Worm (Caenorhabditis elegans): ENCODE data around the gene F17A2.13.
A peak's percentile ranks its signal among the peaks of the same experiment; 100 is the strongest.

Gene F17A2.13

DNA sequence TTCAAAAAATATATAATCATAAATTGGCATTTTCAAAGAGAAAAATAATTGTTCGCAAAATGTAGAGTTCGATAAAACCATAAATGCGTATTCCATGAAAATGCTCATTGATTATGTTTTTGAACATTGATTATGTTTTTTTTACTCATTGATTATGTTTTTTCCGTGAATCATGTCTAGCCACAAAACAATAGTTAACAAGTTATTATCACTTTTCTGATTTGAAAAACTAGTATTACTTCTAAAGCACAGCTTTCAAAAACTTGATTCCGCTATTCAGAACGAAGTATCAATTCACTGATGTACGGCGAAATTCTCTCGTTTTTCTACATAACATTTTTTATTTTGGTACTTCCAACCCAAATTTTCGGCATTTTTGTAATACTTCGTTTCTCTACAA, 14.4 kb downstream of the F17A2.13 start, which contains the start of gene srd-48:
TSS of gene srd-48 (plus strand) at position 301 of the 400 bp plus-strand sequence.
- TF ChIP-seq pbrm-1 (GFP tag; IDR thresholded peaks at IDR 0.05) = no peak
- TF ChIP-seq F57C9.4 (tag; optimal IDR thresholded peaks at IDR 0.05) = no peak
- no peak for TF ChIP-seq lag-1 (GFP tag; IDR thresholded peaks at IDR 0.05)
- TF ChIP-seq fkh-3 (tag; optimal IDR thresholded peaks at IDR 0.05) = no peak
- no peak for TF ChIP-seq B0035.1 (tag; optimal IDR thresholded peaks at IDR 0.05)
- no peak for TF ChIP-seq madf-8 (GFP tag; conservative IDR thresholded peaks at IDR 0.05)
- TF ChIP-seq Y79H2A.3 (GFP tag; conservative IDR thresholded peaks at IDR 0.05) = no peak
- no peak for TF ChIP-seq ceh-79 (tag; optimal IDR thresholded peaks at IDR 0.05)
- no peak for TF ChIP-seq atf-7 (tag; optimal IDR thresholded peaks at IDR 0.05)
- no peak for TF ChIP-seq hmg-20 (GFP tag; IDR thresholded peaks at IDR 0.05)
- no peak for TF ChIP-seq nhr-179 (tag; optimal IDR thresholded peaks at IDR 0.05)
- TF ChIP-seq ceh-58 (GFP tag; IDR thresholded peaks at IDR 0.05) = no peak
- TF ChIP-seq B0019.2 (GFP tag; conservative IDR thresholded peaks at IDR 0.05) = no peak
- no peak for TF ChIP-seq mes-4 (tag; optimal IDR thresholded peaks at IDR 0.05)
- no peak for TF ChIP-seq chd-7 (tag; optimal IDR thresholded peaks at IDR 0.05)
- TF ChIP-seq madf-6 (GFP tag; IDR thresholded peaks at IDR 0.05) = no peak

DNA sequence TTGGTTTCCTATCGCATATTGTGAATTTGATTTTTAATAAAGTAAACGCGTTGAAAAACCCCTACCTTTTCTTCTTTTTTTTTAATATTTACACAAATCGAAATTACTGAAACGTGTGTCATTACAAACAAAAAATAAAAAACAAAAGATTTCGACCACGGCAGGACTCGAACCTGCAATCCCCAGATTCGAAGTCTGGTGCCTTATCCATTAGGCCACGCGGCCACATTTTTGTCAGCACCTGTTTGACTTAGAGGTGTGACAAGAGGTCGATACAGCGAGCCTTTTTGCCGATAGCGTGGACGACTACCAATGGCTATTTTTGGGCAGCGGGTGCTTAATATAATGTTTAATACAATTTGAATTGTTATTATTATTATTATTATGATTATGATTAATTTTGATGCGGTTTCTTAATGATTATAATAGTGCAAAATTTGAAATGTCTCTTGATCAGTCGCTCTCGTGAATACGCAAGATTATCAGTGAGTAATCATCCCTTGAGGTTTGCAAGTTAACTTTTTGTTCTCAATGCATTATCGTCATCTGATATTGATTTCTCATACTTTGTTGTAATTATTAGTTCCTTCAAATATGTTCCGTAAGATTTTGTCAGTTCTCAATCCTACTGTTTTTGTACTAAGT, 16.5 kb downstream of the F17A2.13 start, which contains the start of gene srd-44:
TSS of gene srd-44 (plus strand) at position 595 of the 645 bp plus-strand sequence.
- TF ChIP-seq madf-10 (tag; optimal IDR thresholded peaks at IDR 0.05) = peak; percentile 36
- TF ChIP-seq ceh-40 (GFP tag; IDR thresholded peaks at IDR 0.05) = peak; percentile 72; the same call in 1 of the 2 replicates
- TF ChIP-seq lir-1 (GFP tag; conservative IDR thresholded peaks at IDR 0.05) = no peak
- TF ChIP-seq madf-3 (GFP tag; IDR thresholded peaks at IDR 0.05) = no peak
- peak; percentile 93 for TF ChIP-seq B0261.1 (tag; optimal IDR thresholded peaks at IDR 0.05)
- TF ChIP-seq rpc-1 (optimal IDR thresholded peaks at IDR 0.05) = peak; percentile 72
- TF ChIP-seq rpc-1 (tag; optimal IDR thresholded peaks at IDR 0.05) = peak; percentile 85
- TF ChIP-seq ceh-100 (GFP tag; IDR thresholded peaks at IDR 0.05) = no peak
- peak; percentile 72 for TF ChIP-seq him-1 (tag; optimal IDR thresholded peaks at IDR 0.05)
- no peak for TF ChIP-seq Y56A3A.18 (GFP tag; IDR thresholded peaks at IDR 0.05)
- peak; percentile 64 for TF ChIP-seq snpc-1.3 (tag; optimal IDR thresholded peaks at IDR 0.05; ENCODE audit: insufficient read depth)
- no peak for TF ChIP-seq lin-54 (GFP tag; optimal IDR thresholded peaks at IDR 0.05)
- TF ChIP-seq zfh-2 (GFP tag; conservative IDR thresholded peaks at IDR 0.05) = no peak
- TF ChIP-seq rcor-1 (GFP tag; IDR thresholded peaks at IDR 0.05) = peak; percentile 62; the same call in 1 of the 2 replicates
- peak; percentile 58 for TF ChIP-seq nhr-90 (tag; optimal IDR thresholded peaks at IDR 0.05)
- TF ChIP-seq snpc-4 (GFP tag; optimal IDR thresholded peaks at IDR 0.05) = peak; percentile 56
- TF ChIP-seq snpc-4 (tag; optimal IDR thresholded peaks at IDR 0.05) = no peak
- TF ChIP-seq Y95B8A.8 (GFP tag; IDR thresholded peaks at IDR 0.05) = no peak
- no peak for TF ChIP-seq tlf-1 (GFP tag; optimal IDR thresholded peaks at IDR 0.05)
- TF ChIP-seq B0336.3 (GFP tag; IDR thresholded peaks at IDR 0.05) = no peak
- no peak for TF ChIP-seq madf-6 (GFP tag; IDR thresholded peaks at IDR 0.05)
- peak; percentile 83 for TF ChIP-seq ZK185.1 (tag; optimal IDR thresholded peaks at IDR 0.05; ENCODE audit: poor library complexity, severe bottlenecking)
- TF ChIP-seq nfyb-1 (GFP tag; IDR thresholded peaks at IDR 0.05) = 0 out of 2 replicates have a peak, but pooled peaks have one; percentile 45
- peak; percentile 16 for TF ChIP-seq B0035.1 (tag; optimal IDR thresholded peaks at IDR 0.05)
- TF ChIP-seq lsl-1 (GFP tag; optimal IDR thresholded peaks at IDR 0.05) = no peak
- 0 out of 2 replicates have a peak, but pooled peaks have one; percentile 76 for TF ChIP-seq ztf-25 (GFP tag; IDR thresholded peaks at IDR 0.05)
- peak; percentile 40 for TF ChIP-seq snpc-3.4 (tag; optimal IDR thresholded peaks at IDR 0.05)
- TF ChIP-seq mes-4 (tag; optimal IDR thresholded peaks at IDR 0.05) = no peak
- TF ChIP-seq snpc-1.1 (tag; optimal IDR thresholded peaks at IDR 0.05; ENCODE audit: insufficient read depth) = peak; percentile 18
- peak; percentile 63 for TF ChIP-seq ztf-26 (tag; optimal IDR thresholded peaks at IDR 0.05)
- TF ChIP-seq lin-26 (GFP tag; IDR thresholded peaks at IDR 0.05) = peak; percentile 86
- peak; percentile 48 for TF ChIP-seq mxl-1 (tag; optimal IDR thresholded peaks at IDR 0.05)
- peak; percentile 52 for TF ChIP-seq T07F8.4 (tag; optimal IDR thresholded peaks at IDR 0.05)
- peak; percentile 83 for TF ChIP-seq pbrm-1 (GFP tag; IDR thresholded peaks at IDR 0.05)
- TF ChIP-seq ztf-6 (GFP tag; IDR thresholded peaks at IDR 0.05) = 0 out of 2 replicates have a peak, but pooled peaks have one; percentile 22
- no peak for TF ChIP-seq madf-8 (GFP tag; conservative IDR thresholded peaks at IDR 0.05)
